Fruit fly (Drosophila melanogaster): ENCODE data around the gene SmydA-9.

The SmydA-9 gene

dm6 chrX:9236485-9236884, 25.8 kb upstream of the SmydA-9 start, which contains the start of gene Ir8a:
TSS of gene Ir8a (minus strand) at chrX:9236585.
- TF ChIP-seq CG1621 (tag; optimal IDR thresholded peaks at IDR 0.05) (no peak), OdsH (GFP tag; optimal IDR thresholded peaks at IDR 0.05) (no peak), salr (GFP tag; optimal IDR thresholded peaks at IDR 0.05) (no peak), CG15336 (GFP tag; IDR thresholded peaks at IDR 0.05) (no peak)

dm6 chrX:9232199-9232598, 21.5 kb upstream of the SmydA-9 start, which contains the start of gene CG12121:
TSS of gene CG12121 (minus strand) at chrX:9232378.
- no peak for TF ChIP-seq CG31627 (GFP tag; optimal IDR thresholded peaks at IDR 0.05)
- TF ChIP-seq Eip78C (GFP tag), result no peak
- TF ChIP-seq Eip93F (GFP tag; optimal IDR thresholded peaks at IDR 0.05), result no peak
- TF ChIP-seq CG9139 (GFP tag; optimal IDR thresholded peaks at IDR 0.05), result no peak

- TF ChIP-seq Ets96B (tag; optimal IDR thresholded peaks at IDR 0.05), result no peak
- TF ChIP-seq esn (GFP tag; optimal IDR thresholded peaks at IDR 0.05), result no peak
- no peak for TF ChIP-seq CG11294 (GFP tag; IDR thresholded peaks at IDR 0.05)
- no peak for TF ChIP-seq CG15336 (GFP tag; IDR thresholded peaks at IDR 0.05)
- TF ChIP-seq CG8632 (GFP tag; optimal IDR thresholded peaks at IDR 0.05), result no peak
- TF ChIP-seq Eip78C (GFP tag), result no peak
- no peak for TF ChIP-seq dac (GFP tag; optimal IDR thresholded peaks at IDR 0.05)
- TF ChIP-seq CG8119 (GFP tag; IDR thresholded peaks at IDR 0.05), result no peak
- no peak for TF ChIP-seq fd85E (GFP tag; optimal IDR thresholded peaks at IDR 0.05)
- TF ChIP-seq acj6 (GFP tag; optimal IDR thresholded peaks at IDR 0.05), result no peak
- TF ChIP-seq Blimp-1 (GFP tag; optimal IDR thresholded peaks at IDR 0.05), result no peak
These were observed 16.1 kb upstream of the SmydA-9 start, which contains the start of gene Gr8a for dm6 chrX:9226837-9227236. TSS of gene Gr8a (plus strand) at chrX:9227137.

- TF ChIP-seq esn (GFP tag; optimal IDR thresholded peaks at IDR 0.05) (no peak), lz (GFP tag; optimal IDR thresholded peaks at IDR 0.05) (no peak), CG6163 (GFP tag; IDR thresholded peaks at IDR 0.05) (no peak), Met (GFP tag; optimal IDR thresholded peaks at IDR 0.05) (no peak), CG6854 (GFP tag; optimal IDR thresholded peaks at IDR 0.05) (no peak), CG11762 (GFP tag; optimal IDR thresholded peaks at IDR 0.05; ENCODE audit: insufficient read depth) (no peak), dsx (GFP tag; optimal IDR thresholded peaks at IDR 0.05; ENCODE audit: poor library complexity, severe bottlenecking) (no peak), OdsH (GFP tag; optimal IDR thresholded peaks at IDR 0.05) (no peak), CG6792 (GFP tag; optimal IDR thresholded peaks at IDR 0.05) (no peak), CG4318 (GFP tag; optimal IDR thresholded peaks at IDR 0.05) (no peak), CG16779 (tag; optimal IDR thresholded peaks at IDR 0.05) (no peak), Sox102F (GFP tag; optimal IDR thresholded peaks at IDR 0.05) (no peak), CG6808 (GFP tag; optimal IDR thresholded peaks at IDR 0.05) (no peak), CG9139 (GFP tag; optimal IDR thresholded peaks at IDR 0.05) (no peak), ss (GFP tag; optimal IDR thresholded peaks at IDR 0.05) (no peak), fd59A (GFP tag; optimal IDR thresholded peaks at IDR 0.05) (no peak), Eip78C (GFP tag) (no peak), acj6 (GFP tag; optimal IDR thresholded peaks at IDR 0.05) (no peak)
These were observed 14.4 kb upstream of the SmydA-9 start, which contains the start of gene CG15370 for dm6 chrX:9225137-9225536. TSS of gene CG15370 (plus strand) at chrX:9225437.

dm6 chrX:9224423-9224822, 13.7 kb upstream of the SmydA-9 start:
- TF ChIP-seq CG6163 (GFP tag; IDR thresholded peaks at IDR 0.05), result no peak

dm6 chrX:9223182-9223581, 12.5 kb upstream of the SmydA-9 start, which contains the start of gene t:
TSS of gene t (minus strand) at chrX:9223257.
- TF ChIP-seq eg (GFP tag; IDR thresholded peaks at IDR 0.05) (peak; percentile 46; the same call in 1 of the 3 replicates), Smox (GFP tag; optimal IDR thresholded peaks at IDR 0.05) (no peak), vri (GFP tag; optimal IDR thresholded peaks at IDR 0.05) (no peak), CG8119 (GFP tag; IDR thresholded peaks at IDR 0.05) (no peak; the same call in 2 of the 3 replicates), CG15336 (GFP tag; IDR thresholded peaks at IDR 0.05) (peak; percentile 50), Gug (GFP tag; IDR thresholded peaks at IDR 0.05) (no peak), CG31627 (GFP tag; optimal IDR thresholded peaks at IDR 0.05) (no peak), CG11294 (GFP tag; IDR thresholded peaks at IDR 0.05) (peak; percentile 35; the same call in 1 of the 2 replicates), dac (GFP tag; optimal IDR thresholded peaks at IDR 0.05) (no peak), Sox14 (GFP tag; optimal IDR thresholded peaks at IDR 0.05) (no peak), CG6808 (GFP tag; optimal IDR thresholded peaks at IDR 0.05) (no peak), svp (GFP tag) (no peak), CG16779 (tag; optimal IDR thresholded peaks at IDR 0.05) (peak; percentile 16), CG4318 (GFP tag; optimal IDR thresholded peaks at IDR 0.05) (no peak), CG6276 (GFP tag; optimal IDR thresholded peaks at IDR 0.05) (peak; percentile 37), Eip75B (GFP tag; optimal IDR thresholded peaks at IDR 0.05) (no peak), Sox102F (GFP tag; optimal IDR thresholded peaks at IDR 0.05) (no peak), CG10631 (GFP tag; optimal IDR thresholded peaks at IDR 0.05) (no peak), acj6 (GFP tag; optimal IDR thresholded peaks at IDR 0.05) (no peak), CG6163 (GFP tag; IDR thresholded peaks at IDR 0.05) (0 out of 3 replicates have a peak, but pooled peaks have one; percentile 31), CG3919 (GFP tag; optimal IDR thresholded peaks at IDR 0.05) (no peak)
